Worm (Caenorhabditis elegans) whole organism, midembryonic: ENCODE results near the gene madf-3.

Experiments used
- klf-2 ChIP-seq: fragments of 200-800 bp; sonication (Bioruptor generic); conservative IDR thresholded peaks from 2 replicates; pipeline ENCODE4 v1.3.6; 2022; ENCODE audit warnings: missing genetic modification reagents, missing genetic modification characterization, missing compliant biosample characterization
- ref-1 ChIP-seq: fragments of 200-800 bp; sonication (Bioruptor generic); conservative IDR thresholded peaks from 2 replicates; pipeline ENCODE4 v1.3.6; 2022; ENCODE audit warnings: missing genetic modification reagents, missing genetic modification characterization, missing compliant biosample characterization
- ztf-29 ChIP-seq: fragments of 200-800 bp; sonication (Bioruptor generic); IDR thresholded peaks from 2 replicates; pipeline ENCODE4 v1.3.6; 2022; ENCODE audit warnings: missing genetic modification reagents, missing genetic modification characterization, missing compliant biosample characterization

DNA sequence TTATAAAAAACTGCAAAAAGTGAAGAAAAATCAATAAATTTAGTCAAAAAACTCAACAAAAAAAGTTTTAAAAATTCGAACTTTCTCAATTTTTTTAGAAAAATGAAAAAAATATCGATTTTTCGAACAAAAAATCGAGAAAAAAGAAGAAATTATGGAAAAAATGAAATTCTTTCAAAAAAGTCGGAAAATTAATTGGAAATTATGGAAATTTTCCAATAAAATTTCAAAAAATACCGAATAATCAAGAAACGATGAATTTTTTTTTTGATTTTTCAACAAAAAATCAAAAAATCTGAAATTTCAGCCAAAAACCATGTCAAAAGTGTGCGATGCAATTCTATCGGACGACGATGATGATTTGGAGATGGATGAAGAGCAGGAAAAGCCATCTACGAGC, 5.8 kb upstream of the madf-3 start, which contains the start of gene H20J04.4:
- no peak for TF ChIP-seq klf-2
- TF ChIP-seq ztf-29 (GFP tag; lab: Robert Waterston, UW): no peak
- no peak for TF ChIP-seq ref-1 (GFP tag; lab: Robert Waterston, UW)
